Fruit fly (Drosophila melanogaster): Measurements from ENCODE around the gene CG31446.

The CG31446 gene

DNA sequence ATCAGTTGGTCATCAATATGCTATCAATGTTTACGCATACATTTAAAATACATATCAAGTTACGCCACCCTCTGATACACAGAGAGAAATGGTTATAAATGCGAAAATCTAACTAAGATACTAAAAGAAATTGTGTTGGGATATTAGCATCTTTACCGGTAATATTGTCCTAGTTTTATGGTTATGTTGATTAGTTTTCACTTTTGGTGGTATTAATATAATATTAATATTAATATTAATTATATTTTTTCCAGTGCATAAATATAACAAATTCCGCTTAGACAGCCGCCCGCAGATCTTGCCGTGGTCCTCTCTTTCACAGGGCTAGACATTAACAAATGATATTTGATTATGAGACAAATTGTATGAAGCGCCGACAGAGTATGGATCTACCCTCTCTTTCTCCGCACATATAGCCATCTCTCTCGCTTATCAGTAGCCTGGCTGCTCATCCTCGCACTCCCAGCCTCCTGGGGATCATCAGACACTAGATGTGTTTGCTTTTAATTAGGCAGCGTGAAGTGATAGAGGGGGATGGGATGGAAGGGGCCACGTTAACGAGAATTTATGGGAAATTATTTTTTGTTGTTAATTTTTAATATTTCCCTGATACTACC lies 40.1 kb upstream of the CG31446 start (continued):
- TF ChIP-seq pan (optimal IDR thresholded peaks at IDR 0.05) (no peak), pan (GFP tag; optimal IDR thresholded peaks at IDR 0.05 in 1 of 2, IDR thresholded peaks at IDR 0.05 in 1 of 2) (no peak), Mrtf (GFP tag; IDR thresholded peaks at IDR 0.05) (no peak), Meics (GFP tag; optimal IDR thresholded peaks at IDR 0.05) (no peak), ham (GFP tag; IDR thresholded peaks at IDR 0.05) (no peak), CG12071 (GFP tag; optimal IDR thresholded peaks at IDR 0.05) (no peak), yki (optimal IDR thresholded peaks at IDR 0.05) (no peak), CG9215 (GFP tag; IDR thresholded peaks at IDR 0.05) (no peak), H15 (GFP tag; IDR thresholded peaks at IDR 0.05) (0 out of 3 replicates have a peak, but pooled peaks have one; percentile 12), Optix (GFP tag; IDR thresholded peaks at IDR 0.05) (no peak), tx (GFP tag; optimal IDR thresholded peaks at IDR 0.05) (no peak), luna (GFP tag; optimal IDR thresholded peaks at IDR 0.05) (no peak), cas (GFP tag; IDR thresholded peaks at IDR 0.05) (no peak), CG9932 (GFP tag; IDR thresholded peaks at IDR 0.05) (no peak), D19A (tag; optimal IDR thresholded peaks at IDR 0.05) (peak; percentile 73), psq (GFP tag; optimal IDR thresholded peaks at IDR 0.05) (no peak), ash1 (GFP tag; optimal IDR thresholded peaks at IDR 0.05) (no peak), Oaz (GFP tag; IDR thresholded peaks at IDR 0.05) (no peak), NC2β (GFP tag; optimal IDR thresholded peaks at IDR 0.05) (no peak), chm (GFP tag; IDR thresholded peaks at IDR 0.05) (no peak), CG42726 (GFP tag; IDR thresholded peaks at IDR 0.05; ENCODE audit: partially characterized antibody) (no peak), Dp (GFP tag; optimal IDR thresholded peaks at IDR 0.05) (no peak), unpg (GFP tag; optimal IDR thresholded peaks at IDR 0.05) (peak; percentile 64), CG6272 (GFP tag; IDR thresholded peaks at IDR 0.05) (no peak), CG15479 (GFP tag; optimal IDR thresholded peaks at IDR 0.05) (no peak), zen (tag; optimal IDR thresholded peaks at IDR 0.05) (peak; percentile 80), Pdp1 (GFP tag; optimal IDR thresholded peaks at IDR 0.05) (peak in 1 of 2 experiments; percentile 18), CG3407 (GFP tag; optimal IDR thresholded peaks at IDR 0.05) (no peak), inv (GFP tag; IDR thresholded peaks at IDR 0.05; ENCODE audit: partially characterized antibody) (no peak), fu2 (GFP tag; optimal IDR thresholded peaks at IDR 0.05) (no peak), scrt (GFP tag; optimal IDR thresholded peaks at IDR 0.05) (no peak), Usf (GFP tag; optimal IDR thresholded peaks at IDR 0.05) (no peak), Vsx1 (GFP tag; optimal IDR thresholded peaks at IDR 0.05) (no peak), zf30C (GFP tag; optimal IDR thresholded peaks at IDR 0.05) (peak; percentile 30), Ravus (GFP tag; IDR thresholded peaks at IDR 0.05) (no peak), knrl (GFP tag; IDR thresholded peaks at IDR 0.05; ENCODE audit: partially characterized antibody) (no peak), Fer2 (tag; optimal IDR thresholded peaks at IDR 0.05) (no peak), CG2678 (tag; optimal IDR thresholded peaks at IDR 0.05) (peak; percentile 44), Lim3 (GFP tag; IDR thresholded peaks at IDR 0.05) (no peak), NC2α (GFP tag; optimal IDR thresholded peaks at IDR 0.05) (no peak), CG14860 (GFP tag; IDR thresholded peaks at IDR 0.05; ENCODE audit: partially characterized antibody) (no peak), CG2199 (GFP tag; IDR thresholded peaks at IDR 0.05) (0 out of 3 replicates have a peak, but pooled peaks have one; percentile 18), pros (GFP tag; optimal IDR thresholded peaks at IDR 0.05) (no peak), ERR (GFP tag; optimal IDR thresholded peaks at IDR 0.05) (no peak), emc (GFP tag; optimal IDR thresholded peaks at IDR 0.05) (no peak), Opbp (GFP tag; IDR thresholded peaks at IDR 0.05; ENCODE audit: partially characterized antibody) (no peak), CG10654 (GFP tag; optimal IDR thresholded peaks at IDR 0.05) (peak; percentile 16), CG17568 (GFP tag; optimal IDR thresholded peaks at IDR 0.05) (no peak), Hr3 (GFP tag; optimal IDR thresholded peaks at IDR 0.05) (peak; percentile 27), bsh (GFP tag; optimal IDR thresholded peaks at IDR 0.05) (peak in 1 of 2 experiments; percentile 74), CG9437 (GFP tag; optimal IDR thresholded peaks at IDR 0.05) (no peak)

Measured in whole organism, embryonic.